Worm (Caenorhabditis elegans): ENCODE data around the gene acl-13.

Gene acl-13

DNA sequence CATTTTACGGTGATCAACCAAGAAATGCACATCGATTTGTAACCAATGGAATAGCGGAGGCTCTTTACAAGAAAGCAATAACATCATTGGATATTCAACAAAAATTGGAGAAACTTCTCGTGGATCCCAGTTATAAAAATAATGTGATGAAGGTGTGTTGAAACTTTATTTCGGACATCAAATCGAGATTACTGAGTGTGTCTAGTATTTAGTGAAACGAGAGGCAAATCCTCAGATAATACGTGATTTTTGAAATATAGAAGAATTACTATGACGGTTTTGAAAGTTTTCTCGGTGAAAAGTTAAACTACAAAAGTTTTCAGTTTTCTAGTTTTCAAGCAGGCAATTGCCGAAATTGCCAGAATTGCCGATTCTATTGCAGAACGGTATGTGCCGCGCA lies 21.5 kb downstream of the acl-13 start:
- TF ChIP-seq cog-1 (tag; optimal IDR thresholded peaks at IDR 0.05) (no peak), klf-2 (GFP tag; conservative IDR thresholded peaks at IDR 0.05) (no peak), tab-1 (GFP tag; IDR thresholded peaks at IDR 0.05) (no peak), ztf-29 (GFP tag; IDR thresholded peaks at IDR 0.05) (no peak), T22C8.4 (GFP tag; IDR thresholded peaks at IDR 0.05) (no peak)

DNA sequence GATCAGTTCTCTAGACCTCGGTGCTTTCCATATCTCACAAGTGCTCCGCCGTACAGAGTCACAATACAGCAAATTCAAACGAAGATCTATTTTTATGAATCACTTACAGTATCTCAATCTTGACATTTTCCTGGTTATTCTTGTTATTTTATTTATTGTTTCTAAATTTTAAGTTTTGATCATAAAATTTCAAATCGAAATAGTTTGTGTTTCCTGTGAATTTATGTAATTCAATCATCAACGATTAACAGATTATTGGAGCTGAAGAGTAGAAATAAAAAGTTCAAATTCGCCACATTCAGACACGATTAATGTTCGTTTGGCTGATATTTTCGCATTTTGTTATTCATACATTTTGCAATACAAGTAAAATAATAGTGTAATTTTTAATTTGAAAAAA lies 22.1 kb downstream of the acl-13 start, which contains the start of gene clec-184:
clec-184 (plus strand) TSS at position 301 of the 400 bp plus-strand sequence.
- TF ChIP-seq med-1 (GFP tag; optimal IDR thresholded peaks at IDR 0.05; ENCODE audit: insufficient read depth) (no peak), ztf-23 (GFP tag; IDR thresholded peaks at IDR 0.05) (no peak), T22C8.4 (GFP tag; IDR thresholded peaks at IDR 0.05) (no peak), cog-1 (tag; optimal IDR thresholded peaks at IDR 0.05) (no peak), tab-1 (GFP tag; IDR thresholded peaks at IDR 0.05) (no peak), klf-2 (GFP tag; conservative IDR thresholded peaks at IDR 0.05) (no peak), ztf-29 (GFP tag; IDR thresholded peaks at IDR 0.05) (no peak)

DNA sequence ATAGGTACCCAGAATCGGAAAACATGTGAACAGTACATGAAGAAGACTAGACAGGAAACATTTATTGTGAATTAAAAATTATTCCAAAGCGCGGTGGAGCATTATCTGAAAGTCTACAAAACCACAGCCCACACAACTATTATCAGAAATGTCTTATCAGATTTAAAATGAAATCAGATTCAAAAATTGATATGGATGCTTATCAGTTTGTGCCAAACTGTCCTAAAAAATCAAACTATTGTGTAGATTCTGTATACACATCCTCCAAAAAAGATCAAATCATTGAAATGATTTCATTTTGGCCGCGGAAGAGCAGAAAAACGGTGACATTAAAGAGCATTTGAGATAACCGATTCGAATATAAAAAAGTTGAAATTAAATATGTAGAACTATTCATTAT lies 25.2 kb downstream of the acl-13 start, which contains the start of gene irg-4:
irg-4 (plus strand) TSS at position 392 of the 400 bp plus-strand sequence.
- no peak for TF ChIP-seq ztf-29 (GFP tag; IDR thresholded peaks at IDR 0.05)
- no peak for TF ChIP-seq T22C8.4 (GFP tag; IDR thresholded peaks at IDR 0.05)
- TF ChIP-seq tab-1 (GFP tag; IDR thresholded peaks at IDR 0.05) = no peak
- TF ChIP-seq ztf-23 (GFP tag; IDR thresholded peaks at IDR 0.05) = no peak
- no peak for TF ChIP-seq cog-1 (tag; optimal IDR thresholded peaks at IDR 0.05)
- no peak for TF ChIP-seq flt-1 (GFP tag; IDR thresholded peaks at IDR 0.05)
- no peak for TF ChIP-seq med-1 (GFP tag; optimal IDR thresholded peaks at IDR 0.05; ENCODE audit: insufficient read depth)
- TF ChIP-seq klf-2 (GFP tag; conservative IDR thresholded peaks at IDR 0.05) = no peak

DNA sequence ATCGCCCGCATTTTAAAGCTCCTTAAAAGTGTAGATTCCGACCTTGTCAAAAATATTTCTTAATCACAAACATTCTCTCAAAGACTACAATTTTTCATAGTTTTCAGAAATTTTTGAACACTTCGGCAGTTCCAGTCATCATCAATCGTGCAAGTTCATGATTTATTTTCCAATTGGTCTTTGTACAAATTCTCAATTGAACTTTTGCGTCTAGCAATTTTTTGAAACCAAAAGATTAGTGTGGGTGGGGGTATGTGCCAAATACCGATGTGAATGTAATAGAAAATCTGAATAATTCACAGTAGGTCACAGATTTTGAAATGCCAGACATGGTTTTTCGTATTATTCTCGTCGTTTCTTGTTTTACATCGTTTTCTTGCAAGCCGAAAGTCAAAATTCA lies 28.1 kb downstream of the acl-13 start, which contains the start of gene clec-185:
clec-185 (plus strand) TSS at position 301 of the 400 bp plus-strand sequence.
- no peak for TF ChIP-seq ref-1 (GFP tag; conservative IDR thresholded peaks at IDR 0.05)
- no peak for TF ChIP-seq ztf-23 (GFP tag; IDR thresholded peaks at IDR 0.05)
- no peak for TF ChIP-seq cog-1 (tag; optimal IDR thresholded peaks at IDR 0.05)
- TF ChIP-seq klf-2 (GFP tag; conservative IDR thresholded peaks at IDR 0.05) = no peak
- no peak for TF ChIP-seq ztf-29 (GFP tag; IDR thresholded peaks at IDR 0.05)
- TF ChIP-seq T22C8.4 (GFP tag; IDR thresholded peaks at IDR 0.05) = no peak
- no peak for TF ChIP-seq flt-1 (GFP tag; IDR thresholded peaks at IDR 0.05)
- TF ChIP-seq med-1 (GFP tag; optimal IDR thresholded peaks at IDR 0.05; ENCODE audit: insufficient read depth) = no peak
- TF ChIP-seq tab-1 (GFP tag; IDR thresholded peaks at IDR 0.05) = no peak

DNA sequence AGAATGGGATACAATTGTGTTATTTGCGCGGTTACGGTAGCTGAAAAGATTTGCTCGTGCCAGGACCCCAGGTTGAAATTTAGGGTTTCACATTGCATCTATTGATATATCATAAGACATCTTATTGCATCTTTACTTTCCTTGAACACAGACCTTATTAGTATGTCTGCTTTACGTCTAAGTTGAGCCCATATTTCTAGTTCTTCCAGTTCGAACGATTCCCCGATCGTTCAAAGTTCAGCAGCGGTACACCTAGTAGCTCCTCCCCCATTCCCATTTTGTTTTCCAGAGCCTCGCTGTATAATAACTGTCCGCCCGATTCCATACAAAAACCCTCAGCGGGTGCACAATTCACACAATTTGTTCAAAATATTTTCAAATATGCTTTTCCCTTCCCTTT lies 31.4 kb downstream of the acl-13 start, which contains the start of gene C25G4.17:
C25G4.17 (plus strand) TSS at position 301 of the 400 bp plus-strand sequence.
- TF ChIP-seq flt-1 (GFP tag; IDR thresholded peaks at IDR 0.05) (no peak), tab-1 (GFP tag; IDR thresholded peaks at IDR 0.05) (no peak), T22C8.4 (GFP tag; IDR thresholded peaks at IDR 0.05) (no peak), ztf-23 (GFP tag; IDR thresholded peaks at IDR 0.05) (no peak), ref-1 (GFP tag; conservative IDR thresholded peaks at IDR 0.05) (no peak), ztf-29 (GFP tag; IDR thresholded peaks at IDR 0.05) (no peak), klf-2 (GFP tag; conservative IDR thresholded peaks at IDR 0.05) (no peak), med-1 (GFP tag; optimal IDR thresholded peaks at IDR 0.05; ENCODE audit: insufficient read depth) (no peak), cog-1 (tag; optimal IDR thresholded peaks at IDR 0.05) (no peak)

DNA sequence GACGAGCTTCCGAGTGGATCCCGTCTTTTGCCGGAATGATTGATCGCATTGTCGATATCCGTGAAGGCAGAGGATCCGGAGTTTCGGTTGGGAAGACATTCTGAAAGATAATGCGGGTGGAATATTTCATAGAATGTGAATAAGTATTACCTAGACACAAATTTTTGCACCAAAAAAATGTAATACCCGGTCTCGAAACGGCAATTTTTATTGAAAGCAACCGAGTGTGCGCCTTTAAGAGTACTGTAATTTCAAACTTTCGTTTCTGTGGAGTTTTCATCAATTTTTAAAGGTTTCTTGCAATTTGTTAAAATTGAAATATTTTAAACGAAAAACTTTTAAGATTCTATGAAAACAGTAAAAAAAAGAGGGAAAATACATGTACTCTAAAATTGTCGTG lies 33.7 kb downstream of the acl-13 start, which contains the start of gene C25G4.2:
C25G4.2 (minus strand) TSS at position 100 of the 400 bp plus-strand sequence.
- TF ChIP-seq ztf-29 (GFP tag; IDR thresholded peaks at IDR 0.05) = no peak
- TF ChIP-seq ref-1 (GFP tag; conservative IDR thresholded peaks at IDR 0.05) = no peak
- no peak for TF ChIP-seq med-1 (GFP tag; optimal IDR thresholded peaks at IDR 0.05; ENCODE audit: insufficient read depth)
- no peak for TF ChIP-seq tab-1 (GFP tag; IDR thresholded peaks at IDR 0.05)
- TF ChIP-seq klf-2 (GFP tag; conservative IDR thresholded peaks at IDR 0.05) = no peak
- TF ChIP-seq flt-1 (GFP tag; IDR thresholded peaks at IDR 0.05) = no peak
- no peak for TF ChIP-seq ztf-23 (GFP tag; IDR thresholded peaks at IDR 0.05)
- TF ChIP-seq cog-1 (tag; optimal IDR thresholded peaks at IDR 0.05) = no peak
- no peak for TF ChIP-seq T22C8.4 (GFP tag; IDR thresholded peaks at IDR 0.05)

DNA sequence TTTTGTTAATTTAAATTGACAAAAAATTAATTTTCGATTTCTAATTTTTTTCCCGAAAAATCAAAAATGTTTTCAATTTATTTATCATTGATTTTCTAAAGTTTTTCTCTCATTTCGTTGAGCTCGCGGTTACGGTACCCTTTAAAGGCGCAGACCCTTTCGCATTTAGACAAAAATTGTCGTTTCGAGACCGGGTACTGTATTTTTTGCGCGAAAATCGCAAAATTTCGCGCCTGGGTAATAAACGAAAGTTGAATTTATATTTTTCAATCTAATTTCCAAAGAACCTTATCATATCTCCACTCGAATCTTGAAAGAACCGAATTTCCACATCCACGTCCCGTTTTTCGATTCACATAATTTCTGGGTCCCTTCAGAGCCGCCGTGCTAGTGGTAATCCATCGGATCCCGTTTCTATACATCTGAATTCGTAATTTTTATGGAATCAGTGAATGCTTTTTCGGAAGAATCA lies 35.2 kb downstream of the acl-13 start, which contains the start of gene C25G4.3:
C25G4.3 (minus strand) TSS at position 422 of the 472 bp plus-strand sequence.
- TF ChIP-seq klf-2 (GFP tag; conservative IDR thresholded peaks at IDR 0.05) = no peak
- no peak for TF ChIP-seq flt-1 (GFP tag; IDR thresholded peaks at IDR 0.05)

DNA sequence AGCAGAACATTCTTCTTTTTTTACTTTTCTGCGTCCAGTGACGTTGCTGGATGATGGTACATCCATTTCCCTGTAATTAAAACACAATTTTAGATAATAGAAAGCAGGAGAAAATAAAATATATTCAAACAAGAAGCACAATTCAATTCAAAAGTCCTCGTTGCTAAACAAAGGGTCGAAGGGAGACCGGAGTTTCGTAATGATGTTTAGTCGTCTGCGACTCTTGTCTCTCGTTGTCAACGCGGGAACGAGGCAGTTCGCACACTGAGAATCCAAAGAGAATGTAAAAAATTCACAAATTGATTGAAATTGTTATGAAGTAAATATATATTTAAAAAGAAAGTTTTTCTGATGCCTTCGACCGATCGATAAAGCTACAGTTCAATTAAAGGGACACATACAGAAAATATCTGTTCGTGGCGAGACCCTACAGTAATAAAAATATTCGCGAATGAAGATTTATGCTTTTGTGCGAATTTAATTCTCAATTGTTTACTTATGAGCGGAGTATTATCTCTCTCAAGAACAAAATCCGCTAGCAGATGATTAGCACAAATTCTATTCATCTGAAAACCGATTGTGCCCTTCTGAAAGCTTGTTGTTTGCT lies 41.1 kb downstream of the acl-13 start, which contains the start of gene dpy-26:
dpy-26 (minus strand) TSS at position 111 of the 607 bp plus-strand sequence.
- no peak for TF ChIP-seq tab-1 (GFP tag; IDR thresholded peaks at IDR 0.05)
- no peak for TF ChIP-seq cog-1 (tag; optimal IDR thresholded peaks at IDR 0.05)
- no peak for TF ChIP-seq ztf-29 (GFP tag; IDR thresholded peaks at IDR 0.05)

DNA sequence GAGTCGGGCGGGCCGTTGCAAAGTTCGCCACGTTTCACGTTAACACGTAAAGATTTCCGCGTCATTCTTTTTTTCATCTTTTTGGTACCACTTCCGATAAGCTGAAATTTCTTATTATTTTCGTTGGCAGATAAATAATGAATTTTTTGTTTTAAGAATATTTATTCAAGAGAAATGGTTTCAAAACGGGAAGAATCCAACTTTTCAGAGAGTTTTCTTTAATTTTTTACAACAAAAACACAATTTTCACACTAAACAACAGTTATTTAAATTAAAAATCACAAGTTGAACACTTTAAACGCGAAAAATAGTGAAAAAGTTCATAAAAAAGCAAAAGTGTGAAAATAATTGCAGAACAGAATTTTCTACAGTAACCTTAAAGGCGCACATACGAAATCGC lies 43.8 kb downstream of the acl-13 start, which contains the start of gene spe-44:
spe-44 (minus strand) TSS at position 101 of the 400 bp plus-strand sequence.
- TF ChIP-seq tab-1 (GFP tag; IDR thresholded peaks at IDR 0.05) (no peak), ref-1 (GFP tag; conservative IDR thresholded peaks at IDR 0.05) (no peak), flt-1 (GFP tag; IDR thresholded peaks at IDR 0.05) (no peak), ztf-29 (GFP tag; IDR thresholded peaks at IDR 0.05) (no peak), cog-1 (tag; optimal IDR thresholded peaks at IDR 0.05) (no peak), T22C8.4 (GFP tag; IDR thresholded peaks at IDR 0.05) (no peak), ztf-23 (GFP tag; IDR thresholded peaks at IDR 0.05) (no peak), med-1 (GFP tag; optimal IDR thresholded peaks at IDR 0.05; ENCODE audit: insufficient read depth) (no peak), klf-2 (GFP tag; conservative IDR thresholded peaks at IDR 0.05) (no peak)

DNA sequence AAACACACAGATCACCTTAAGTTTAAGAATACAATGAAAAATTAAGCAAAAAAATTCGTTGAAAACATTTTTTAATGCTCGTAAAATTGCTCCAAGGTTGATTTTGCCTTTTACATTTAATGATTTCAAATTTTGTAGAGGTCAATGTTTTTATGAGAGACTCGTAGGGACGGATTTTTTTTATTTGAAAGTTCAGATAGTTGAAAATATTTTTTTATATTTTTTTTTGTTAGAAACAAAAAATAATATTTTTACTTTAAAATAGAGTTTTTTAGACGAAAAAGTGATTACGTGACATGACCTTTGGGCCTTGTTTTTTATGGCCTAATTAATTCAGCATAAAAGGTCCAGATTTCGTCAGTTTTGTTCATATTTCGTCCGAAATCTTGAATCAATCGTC lies 44.5 kb downstream of the acl-13 start, which contains the start of gene smz-1:
smz-1 (plus strand) TSS at position 301 of the 400 bp plus-strand sequence.
- TF ChIP-seq ztf-29 (GFP tag; IDR thresholded peaks at IDR 0.05) (no peak), klf-2 (GFP tag; conservative IDR thresholded peaks at IDR 0.05) (no peak), T22C8.4 (GFP tag; IDR thresholded peaks at IDR 0.05) (no peak), cog-1 (tag; optimal IDR thresholded peaks at IDR 0.05) (no peak), med-1 (GFP tag; optimal IDR thresholded peaks at IDR 0.05; ENCODE audit: insufficient read depth) (no peak), flt-1 (GFP tag; IDR thresholded peaks at IDR 0.05) (no peak), ref-1 (GFP tag; conservative IDR thresholded peaks at IDR 0.05) (no peak), tab-1 (GFP tag; IDR thresholded peaks at IDR 0.05) (no peak), ztf-23 (GFP tag; IDR thresholded peaks at IDR 0.05) (no peak)

Data from whole organism, midembryonic.